Worm (Caenorhabditis elegans): Measurements from ENCODE around the gene F35D11.1.

F35D11.1 gene

DNA sequence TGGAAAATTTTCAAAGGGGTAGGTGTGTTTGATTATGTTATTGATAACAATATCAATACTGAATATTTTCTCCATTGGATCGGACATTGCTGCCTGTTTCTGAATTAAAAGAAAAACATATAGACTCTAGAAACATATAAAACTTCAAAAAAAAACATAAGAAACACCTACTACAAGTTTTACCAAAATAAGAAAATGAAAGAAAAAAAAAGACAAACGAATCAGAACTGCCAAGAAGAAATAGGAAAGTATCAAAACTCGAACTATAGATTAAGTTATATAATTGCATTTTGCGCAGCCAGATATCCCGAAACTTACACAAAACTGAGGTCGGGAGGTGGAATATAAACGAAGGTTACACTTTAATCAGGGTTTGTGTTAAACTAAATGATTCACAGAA lies 38.7 kb downstream of the F35D11.1 start, which contains the start of gene T05A7.11:
T05A7.11 (minus strand) TSS at position 101 of the 400 bp plus-strand sequence.
- TF ChIP-seq che-1 (tag; optimal IDR thresholded peaks at IDR 0.05) (no peak), ceh-34 (tag; optimal IDR thresholded peaks at IDR 0.05) (no peak), unc-55 (GFP tag; optimal IDR thresholded peaks at IDR 0.05) (no peak), hlh-30 (tag; optimal IDR thresholded peaks at IDR 0.05; ENCODE audit: insufficient read depth) (no peak), ceh-14 (tag; optimal IDR thresholded peaks at IDR 0.05) (no peak), sox-4 (tag; optimal IDR thresholded peaks at IDR 0.05) (no peak)

DNA sequence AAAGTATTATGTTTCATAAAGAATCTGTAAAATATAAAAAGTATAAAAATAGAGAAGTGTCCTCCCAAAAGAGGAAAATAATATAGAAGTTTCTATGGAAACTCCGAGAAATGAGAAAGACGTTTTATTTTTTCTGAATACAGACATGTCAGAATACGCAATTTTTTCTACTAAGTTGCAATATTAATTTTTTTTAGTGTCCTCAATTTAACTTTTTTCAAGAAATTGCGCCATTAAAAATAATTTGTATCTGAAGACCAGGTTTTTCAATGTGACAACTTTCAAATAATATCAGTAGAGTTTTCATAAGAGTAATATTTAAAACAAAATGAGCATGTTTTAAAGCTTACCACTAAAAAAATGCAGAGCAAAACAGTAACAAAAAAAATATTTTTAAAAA lies 40.9 kb downstream of the F35D11.1 start, which contains the start of gene fut-5:
fut-5 (minus strand) TSS at position 101 of the 400 bp plus-strand sequence.
- no peak for TF ChIP-seq unc-3 (GFP tag; conservative IDR thresholded peaks at IDR 0.05)
- TF ChIP-seq unc-3 (tag; optimal IDR thresholded peaks at IDR 0.05) = no peak
- no peak for TF ChIP-seq unc-86 (tag; optimal IDR thresholded peaks at IDR 0.05)
- no peak for TF ChIP-seq lim-6 (tag; optimal IDR thresholded peaks at IDR 0.05)
- no peak for TF ChIP-seq hlh-13 (GFP tag; optimal IDR thresholded peaks at IDR 0.05)
- TF ChIP-seq fkh-10 (GFP tag; optimal IDR thresholded peaks at IDR 0.05) = no peak
- TF ChIP-seq nhr-11 (tag; optimal IDR thresholded peaks at IDR 0.05) = no peak
- TF ChIP-seq pqm-1 (tag; optimal IDR thresholded peaks at IDR 0.05) = no peak
- TF ChIP-seq pros-1 (tag; optimal IDR thresholded peaks at IDR 0.05) = no peak
- no peak for TF ChIP-seq Y22D7AL.16 (tag; optimal IDR thresholded peaks at IDR 0.05)
- TF ChIP-seq lin-11 (tag; optimal IDR thresholded peaks at IDR 0.05) = no peak
- no peak for TF ChIP-seq zip-5 (tag; optimal IDR thresholded peaks at IDR 0.05)
- no peak for TF ChIP-seq ceh-18 (tag; optimal IDR thresholded peaks at IDR 0.05)
- TF ChIP-seq hlh-15 (tag; optimal IDR thresholded peaks at IDR 0.05) = no peak
- no peak for TF ChIP-seq gmeb-2 (tag; optimal IDR thresholded peaks at IDR 0.05)
- TF ChIP-seq elt-2 (tag; optimal IDR thresholded peaks at IDR 0.05) = no peak
- no peak for TF ChIP-seq pax-1 (tag; optimal IDR thresholded peaks at IDR 0.05)
- TF ChIP-seq ceh-14 (tag; optimal IDR thresholded peaks at IDR 0.05) = no peak
- no peak for TF ChIP-seq pat-9 (tag; optimal IDR thresholded peaks at IDR 0.05)
- no peak for TF ChIP-seq K02D7.2 (tag; optimal IDR thresholded peaks at IDR 0.05)
- no peak for TF ChIP-seq eyg-1 (tag; optimal IDR thresholded peaks at IDR 0.05)

DNA sequence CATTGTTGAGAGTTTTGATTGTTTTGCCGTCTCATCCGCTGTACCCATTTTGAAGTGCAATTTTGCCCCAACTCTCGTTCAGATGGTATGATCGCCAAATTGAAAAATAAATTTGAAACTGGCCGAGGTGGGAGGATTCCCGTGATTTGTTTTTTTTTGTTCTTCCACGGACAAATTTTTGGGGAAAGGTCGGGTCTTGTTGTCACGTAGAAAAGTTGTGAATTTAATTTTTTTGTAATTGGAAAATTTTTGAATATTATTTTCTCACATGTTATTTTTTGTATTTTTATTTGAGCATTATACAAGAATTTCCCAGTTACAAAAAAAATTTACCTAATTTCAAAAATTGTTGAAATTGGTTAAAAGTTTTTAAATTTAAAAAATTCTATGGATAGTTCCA lies 45.0 kb downstream of the F35D11.1 start, which contains the start of gene T05A7.6:
T05A7.6 (minus strand) TSS at position 101 of the 400 bp plus-strand sequence.
- TF ChIP-seq ceh-30 (tag; optimal IDR thresholded peaks at IDR 0.05) = no peak
- no peak for TF ChIP-seq ceh-22 (tag; optimal IDR thresholded peaks at IDR 0.05)
- no peak for TF ChIP-seq sox-2 (GFP tag; IDR thresholded peaks at IDR 0.05)
- TF ChIP-seq ahr-1 (tag; optimal IDR thresholded peaks at IDR 0.05) = no peak
- TF ChIP-seq ceh-31 (tag; optimal IDR thresholded peaks at IDR 0.05) = no peak

DNA sequence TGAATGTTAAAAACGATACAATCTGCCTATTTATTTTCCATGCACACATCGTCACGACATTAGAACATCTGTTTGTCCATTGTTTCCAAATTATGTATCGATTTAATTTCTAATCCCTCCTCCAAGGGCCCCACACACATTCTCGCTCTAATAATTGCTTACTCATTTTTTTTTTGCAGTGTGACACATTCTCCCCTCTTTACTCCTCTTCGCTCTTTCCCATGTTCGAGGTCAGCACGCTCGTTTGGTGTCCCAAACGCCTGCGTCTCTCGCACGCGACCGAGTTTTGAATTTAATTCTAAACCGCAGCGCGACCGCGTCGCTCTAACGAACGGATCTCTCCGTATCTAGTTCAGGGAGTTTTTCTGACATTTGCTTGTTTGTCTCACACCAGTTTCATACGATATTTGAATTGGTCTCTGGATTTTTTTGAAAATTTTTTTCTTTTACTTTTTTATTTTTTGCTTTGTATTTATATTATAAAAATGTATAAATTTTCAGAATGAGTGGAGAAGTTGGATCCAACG lies 45.9 kb downstream of the F35D11.1 start, which contains the start of the genes clec-140 and hmg-11:
clec-140 (plus strand) TSS at position 477 of the 527 bp plus-strand sequence.
hmg-11 (plus strand) TSS at position 502 of the 527 bp plus-strand sequence.
- no peak for TF ChIP-seq ceh-9 (tag; optimal IDR thresholded peaks at IDR 0.05)
- no peak for TF ChIP-seq C38D4.7 (GFP tag; optimal IDR thresholded peaks at IDR 0.05)
- no peak for TF ChIP-seq unc-55 (GFP tag; optimal IDR thresholded peaks at IDR 0.05)
- TF ChIP-seq ceh-6 (GFP tag; optimal IDR thresholded peaks at IDR 0.05) = no peak
- peak; percentile 52 for TF ChIP-seq hlh-8 (tag; optimal IDR thresholded peaks at IDR 0.05)
- no peak for TF ChIP-seq gmeb-2 (tag; optimal IDR thresholded peaks at IDR 0.05)
- no peak for TF ChIP-seq ceh-30 (tag; optimal IDR thresholded peaks at IDR 0.05)
- no peak for TF ChIP-seq Y22D7AL.16 (tag; optimal IDR thresholded peaks at IDR 0.05)
- TF ChIP-seq nhr-11 (tag; optimal IDR thresholded peaks at IDR 0.05) = no peak
- no peak for TF ChIP-seq C08G9.2 (tag; optimal IDR thresholded peaks at IDR 0.05)
- no peak for TF ChIP-seq ceh-19 (GFP tag; optimal IDR thresholded peaks at IDR 0.05)
- TF ChIP-seq fkh-10 (GFP tag; optimal IDR thresholded peaks at IDR 0.05) = no peak
- no peak for TF ChIP-seq pag-3 (tag; optimal IDR thresholded peaks at IDR 0.05; ENCODE audit: borderline replicate concordance)
- TF ChIP-seq K09A11.1 (tag; optimal IDR thresholded peaks at IDR 0.05; ENCODE audit: insufficient read depth) = no peak
- no peak for TF ChIP-seq ttx-3 (tag; optimal IDR thresholded peaks at IDR 0.05)
- TF ChIP-seq lin-11 (tag; optimal IDR thresholded peaks at IDR 0.05) = no peak
- peak; percentile 17 for TF ChIP-seq ceh-18 (tag; optimal IDR thresholded peaks at IDR 0.05)
- TF ChIP-seq pha-2 (tag; optimal IDR thresholded peaks at IDR 0.05) = no peak
- peak; percentile 43 for TF ChIP-seq elt-2 (tag; optimal IDR thresholded peaks at IDR 0.05)
- TF ChIP-seq T23F11.4 (GFP tag; optimal IDR thresholded peaks at IDR 0.05) = no peak
- no peak for TF ChIP-seq ztf-16 (tag; optimal IDR thresholded peaks at IDR 0.05)
- no peak for TF ChIP-seq che-1 (tag; optimal IDR thresholded peaks at IDR 0.05)
- peak; percentile 57 for TF ChIP-seq ref-2 (tag; optimal IDR thresholded peaks at IDR 0.05)
- no peak for TF ChIP-seq ceh-2 (tag; optimal IDR thresholded peaks at IDR 0.05)
- no peak for TF ChIP-seq ama-1 (optimal IDR thresholded peaks at IDR 0.05)
- no peak for TF ChIP-seq pat-9 (tag; optimal IDR thresholded peaks at IDR 0.05)
- TF ChIP-seq mec-3 (tag; optimal IDR thresholded peaks at IDR 0.05; ENCODE audit: borderline replicate concordance) = no peak
- no peak for TF ChIP-seq pax-1 (tag; optimal IDR thresholded peaks at IDR 0.05)

Data from whole organism, late embryonic.